Worm (Caenorhabditis elegans): ENCODE data around the gene cest-16.

cest-16 gene

DNA sequence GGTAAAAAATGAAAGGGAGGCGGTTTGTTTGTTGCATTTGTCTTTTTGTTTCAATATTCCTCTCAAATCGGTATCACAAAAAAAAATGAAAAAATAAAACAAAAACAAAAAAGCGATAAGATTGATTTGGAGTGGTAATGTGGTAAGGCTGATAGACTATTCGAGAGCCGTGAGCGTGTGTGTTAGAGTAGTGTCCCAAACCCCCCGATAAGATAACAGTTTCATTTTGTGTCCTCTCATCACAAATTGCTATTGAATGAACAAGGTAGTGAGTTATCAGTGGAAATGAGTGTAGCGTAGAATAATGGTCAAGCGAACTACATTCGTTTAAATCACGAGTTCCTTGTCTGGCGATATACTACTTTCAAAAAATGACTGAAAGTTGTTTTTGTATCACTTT lies 38.7 kb downstream of the cest-16 start:
- TF ChIP-seq sdz-12 (GFP tag; optimal IDR thresholded peaks at IDR 0.05) (no peak), nhr-77 (tag; optimal IDR thresholded peaks at IDR 0.05) (peak; percentile 65), mdt-29 (GFP tag; IDR thresholded peaks at IDR 0.05) (0 out of 2 replicates have a peak, but pooled peaks have one; percentile 37), T26A8.4 (GFP tag; IDR thresholded peaks at IDR 0.05) (peak; percentile 54; the same call in 1 of the 2 replicates), hlh-11 (tag; optimal IDR thresholded peaks at IDR 0.05) (peak; percentile 87), hif-1 (tag; optimal IDR thresholded peaks at IDR 0.05) (peak in 1 of 2 experiments; percentile 19), mes-2 (tag; optimal IDR thresholded peaks at IDR 0.05; ENCODE audit: poor library complexity, severe bottlenecking) (peak; percentile 39), madf-9 (GFP tag; conservative IDR thresholded peaks at IDR 0.05) (no peak), ceh-82 (tag; optimal IDR thresholded peaks at IDR 0.05) (no peak), dve-1 (tag; optimal IDR thresholded peaks at IDR 0.05; ENCODE audit: insufficient read depth) (peak; percentile 96), nhr-102 (tag; optimal IDR thresholded peaks at IDR 0.05) (peak; percentile 43), unc-62 (GFP tag; optimal IDR thresholded peaks at IDR 0.05 in 1 of 2) (peak; percentile 13 to 23), unc-62 (tag; optimal IDR thresholded peaks at IDR 0.05) (no peak), mxl-3 (GFP tag; optimal IDR thresholded peaks at IDR 0.05) (peak; percentile 6), attf-4 (tag; optimal IDR thresholded peaks at IDR 0.05) (no peak), lin-1 (GFP tag; IDR thresholded peaks at IDR 0.05) (peak; percentile 52; the same call in 1 of the 2 replicates), pqm-1 (tag; optimal IDR thresholded peaks at IDR 0.05) (peak; percentile 98), ama-1 (optimal IDR thresholded peaks at IDR 0.05) (no peak), dmd-9 (GFP tag; IDR thresholded peaks at IDR 0.05) (no peak), dmd-6 (GFP tag; IDR thresholded peaks at IDR 0.05) (peak; percentile 86), set-16 (GFP tag; IDR thresholded peaks at IDR 0.05) (no peak), lin-13 (GFP tag; optimal IDR thresholded peaks at IDR 0.05) (no peak), F49E8.2 (tag; optimal IDR thresholded peaks at IDR 0.05; ENCODE audit: borderline replicate concordance) (no peak), spr-3 (GFP tag; optimal IDR thresholded peaks at IDR 0.05) (no peak), hlh-30 (tag; optimal IDR thresholded peaks at IDR 0.05; ENCODE audit: insufficient read depth) (peak; percentile 30), ztf-7 (tag; optimal IDR thresholded peaks at IDR 0.05) (peak; percentile 24), php-3 (GFP tag; IDR thresholded peaks at IDR 0.05) (peak; percentile 85), nhr-28 (tag; optimal IDR thresholded peaks at IDR 0.05) (peak; percentile 98), daf-12 (tag; optimal IDR thresholded peaks at IDR 0.05) (no peak), daf-16 (GFP tag; optimal IDR thresholded peaks at IDR 0.05) (peak in 1 of 2 experiments; percentile 29), daf-16 (tag; optimal IDR thresholded peaks at IDR 0.05) (peak; percentile 94), nhr-48 (tag; optimal IDR thresholded peaks at IDR 0.05) (peak; percentile 20), nhr-10 (tag; optimal IDR thresholded peaks at IDR 0.05) (peak; percentile 33), aha-1 (tag) (peak; percentile 83)

DNA sequence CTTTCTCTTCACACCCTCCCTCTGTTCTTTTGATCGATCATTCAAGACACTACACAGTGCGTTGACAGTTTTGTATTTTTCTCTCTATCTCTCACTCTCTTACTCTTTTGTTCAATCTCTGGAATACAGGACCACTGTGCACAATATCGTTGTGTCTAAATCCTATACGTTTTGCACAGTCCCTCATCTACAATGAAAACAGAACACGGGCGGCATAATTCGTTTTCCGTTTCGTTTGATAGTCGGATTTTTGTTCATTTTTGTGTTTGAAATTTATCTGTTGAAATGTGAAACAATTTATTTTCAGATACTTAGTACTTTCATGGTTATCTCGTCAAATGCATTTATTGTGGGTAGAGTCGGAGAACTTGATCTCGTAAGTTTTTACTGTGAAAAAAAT lies 41.8 kb downstream of the cest-16 start, which contains the start of gene C03B1.7:
TSS of gene C03B1.7 (plus strand) at position 301 of the 400 bp plus-strand sequence.
- no peak for TF ChIP-seq spr-3 (GFP tag; optimal IDR thresholded peaks at IDR 0.05)
- TF ChIP-seq ceh-28 (tag; optimal IDR thresholded peaks at IDR 0.05): no peak
- TF ChIP-seq set-16 (GFP tag; IDR thresholded peaks at IDR 0.05): no peak
- no peak for TF ChIP-seq aly-2 (tag; optimal IDR thresholded peaks at IDR 0.05)
- no peak for TF ChIP-seq daf-8 (GFP tag; IDR thresholded peaks at IDR 0.05)
- TF ChIP-seq T26A8.4 (GFP tag; IDR thresholded peaks at IDR 0.05): no peak
- TF ChIP-seq D1046.2 (GFP tag; IDR thresholded peaks at IDR 0.05): no peak

- TF ChIP-seq unc-62 (GFP tag; optimal IDR thresholded peaks at IDR 0.05 in 1 of 2) (peak in 1 of 2 experiments; percentile 90), unc-62 (tag; optimal IDR thresholded peaks at IDR 0.05) (no peak), F26F4.8 (GFP tag; conservative IDR thresholded peaks at IDR 0.05) (no peak)
Measured at ce11 chrX:6345785-6346184, 46.0 kb downstream of the cest-16 start.
